Worm (Caenorhabditis elegans) whole organism, L1 larva: ENCODE measurements around the gene msp-63.

Source experiments
- C16A3.4 ChIP-seq: fragments of 150-350 bp; optimal IDR thresholded peaks from 2 replicates; lab custom pipeline; 2014; ENCODE audit warnings: missing biosample characterization, missing genetic modification characterization
- F16B12.6 ChIP-seq: fragments of 150-350 bp; optimal IDR thresholded peaks from 2 replicates; lab custom pipeline; 2014; ENCODE audit warnings: missing biosample characterization, missing genetic modification characterization
- Y116A8C.19 ChIP-seq: sonication (generic microtip); optimal IDR thresholded peaks from 2 replicates; lab custom pipeline; 2016; ENCODE audit warnings: missing compliant biosample characterization, missing genetic modification characterization, borderline replicate concordance
- aly-2 ChIP-seq: fragments of 150-350 bp; optimal IDR thresholded peaks from 2 replicates; lab custom pipeline; 2014; ENCODE audit warnings: missing biosample characterization, missing genetic modification characterization
- ama-1 ChIP-seq: fragments of 150-350 bp; optimal IDR thresholded peaks from 2 replicates; lab custom pipeline; 2014
- blmp-1 ChIP-seq: fragments of 150-350 bp; optimal IDR thresholded peaks from 2 replicates; lab custom pipeline; 2014; ENCODE audit warnings: missing biosample characterization, missing genetic modification characterization
- ceh-8 ChIP-seq: fragments of 200-800 bp; sonication (Bioruptor generic); optimal IDR thresholded peaks from 2 replicates; lab custom pipeline; 2018; ENCODE audit warnings: mild to moderate bottlenecking, missing genetic modification characterization, moderate library complexity, missing compliant biosample characterization
- ceh-82 ChIP-seq, 3 experiments: fragments of 150-350 bp in 1 of 3; sonication (generic microtip) in 2 of 3; optimal IDR thresholded peaks; 2 replicates each; lab custom pipeline; 2014 to 2017; ENCODE audit warnings: missing biosample characterization in 3 of 3, missing genetic modification characterization in 3 of 3
- ceh-88 ChIP-seq: fragments of 200-800 bp; sonication (Bioruptor generic); IDR thresholded peaks from 2 replicates; pipeline ENCODE4 v1.3.6; 2022; ENCODE audit warnings: missing genetic modification characterization, missing compliant biosample characterization
- ceh-90 ChIP-seq: sonication (generic microtip); optimal IDR thresholded peaks from 2 replicates; lab custom pipeline; 2016; ENCODE audit warnings: missing genetic modification characterization, missing compliant biosample characterization
- ces-1 ChIP-seq: fragments of 150-350 bp; optimal IDR thresholded peaks from 2 replicates; lab custom pipeline; 2014; ENCODE audit warnings: missing biosample characterization, missing genetic modification reagents, missing genetic modification characterization
- dsc-1 ChIP-seq: sonication (generic microtip); optimal IDR thresholded peaks from 2 replicates; lab custom pipeline; 2016; ENCODE audit warnings: mild to moderate bottlenecking, missing genetic modification characterization, missing compliant biosample characterization
- egl-13 ChIP-seq: sonication (generic microtip); optimal IDR thresholded peaks from 2 replicates; lab custom pipeline; 2016; ENCODE audit warnings: missing genotype, missing genetic modification reagents, missing genetic modification characterization, missing compliant biosample characterization
- egl-27 ChIP-seq, 2 experiments: fragments of 150-350 bp in 1 of 2; sonication (generic microtip); optimal IDR thresholded peaks; 3 replicates each; lab custom pipeline; 2017 to 2018; ENCODE audit warnings: missing biosample characterization in 2 of 2, missing genetic modification characterization in 2 of 2, missing genetic modification reagents in 2 of 2
- elt-3 ChIP-seq, 6 experiments: fragments of 150-350 bp in 1 of 6; sonication (generic microtip); optimal IDR thresholded peaks; 2 replicates each; lab custom pipeline; 2017 to 2018; ENCODE audit warnings: missing biosample characterization in 6 of 6, missing genetic modification characterization in 6 of 6, inconsistent platforms in 1 of 6
- fkh-4 ChIP-seq: sonication (generic microtip); optimal IDR thresholded peaks from 2 replicates; lab custom pipeline; 2016; ENCODE audit warnings: missing compliant biosample characterization, missing genetic modification characterization, borderline replicate concordance
- fkh-8 ChIP-seq: sonication (generic microtip); optimal IDR thresholded peaks from 2 replicates; lab custom pipeline; 2016; ENCODE audit warnings: mild to moderate bottlenecking, missing genetic modification characterization, missing compliant biosample characterization
- fos-1 ChIP-seq: fragments of 150-350 bp; optimal IDR thresholded peaks from 2 replicates; lab custom pipeline; 2014; ENCODE audit warnings: missing biosample characterization, missing genetic modification characterization
- hlh-17 ChIP-seq: fragments of 200-800 bp; sonication (Bioruptor generic); optimal IDR thresholded peaks from 2 replicates; lab custom pipeline; 2018; ENCODE audit warnings: missing genetic modification characterization, mild to moderate bottlenecking, missing compliant biosample characterization, moderate library complexity, borderline replicate concordance
- hpl-2 ChIP-seq: fragments of 150-350 bp; optimal IDR thresholded peaks from 2 replicates; lab custom pipeline; 2014; ENCODE audit warnings: missing biosample characterization, missing genetic modification reagents, missing genetic modification characterization
- irx-1 ChIP-seq: sonication (generic microtip); optimal IDR thresholded peaks from 2 replicates; lab custom pipeline; 2016; ENCODE audit warnings: missing genetic modification characterization, missing compliant biosample characterization
- jun-1 ChIP-seq: fragments of 150-350 bp; optimal IDR thresholded peaks from 2 replicates; lab custom pipeline; 2014; ENCODE audit warnings: missing biosample characterization, missing genetic modification reagents, missing genetic modification characterization
- lin-14 ChIP-seq: fragments of 200-800 bp; sonication (Bioruptor generic); optimal IDR thresholded peaks from 2 replicates; lab custom pipeline; 2018; ENCODE audit warnings: mild to moderate bottlenecking, missing genetic modification characterization, moderate library complexity, missing compliant biosample characterization
- lin-39 ChIP-seq: fragments of 150-350 bp; optimal IDR thresholded peaks from 2 replicates; lab custom pipeline; 2014; ENCODE audit warnings: missing biosample characterization, missing genetic modification reagents, missing genetic modification characterization
- lir-3 ChIP-seq: sonication (generic microtip); optimal IDR thresholded peaks from 2 replicates; lab custom pipeline; 2016; ENCODE audit warnings: mild to moderate bottlenecking, missing genetic modification characterization, moderate library complexity, missing compliant biosample characterization; ENCODE audit not compliant: poor library complexity
- lsy-2 ChIP-seq, 2 experiments: fragments of 150-350 bp; optimal IDR thresholded peaks; 2 replicates each; lab custom pipeline; 2014; ENCODE audit warnings: missing biosample characterization in 2 of 2, missing genetic modification characterization in 2 of 2
- mep-1 ChIP-seq: fragments of 150-350 bp; optimal IDR thresholded peaks from 2 replicates; lab custom pipeline; 2014; ENCODE audit warnings: missing biosample characterization, missing genetic modification characterization
- nhr-12 ChIP-seq: sonication (generic microtip); optimal IDR thresholded peaks from 2 replicates; lab custom pipeline; 2017; ENCODE audit warnings: missing biosample characterization, missing genetic modification characterization
- nhr-20 ChIP-seq: sonication (generic microtip); optimal IDR thresholded peaks from 2 replicates; lab custom pipeline; 2016; ENCODE audit warnings: mild to moderate bottlenecking, missing genetic modification characterization, missing compliant biosample characterization
- nhr-47 ChIP-seq: sonication (generic microtip); optimal IDR thresholded peaks from 2 replicates; lab custom pipeline; 2016; ENCODE audit warnings: mild to moderate bottlenecking, missing genetic modification characterization, moderate library complexity, missing compliant biosample characterization
- nhr-71 ChIP-seq: sonication (generic microtip); optimal IDR thresholded peaks from 2 replicates; lab custom pipeline; 2016; ENCODE audit warnings: mild to moderate bottlenecking, missing genetic modification characterization, moderate library complexity, missing compliant biosample characterization
- nhr-76 ChIP-seq: sonication (generic microtip); optimal IDR thresholded peaks from 2 replicates; lab custom pipeline; 2017; ENCODE audit warnings: missing biosample characterization, missing genetic modification characterization
- nhr-77 ChIP-seq: fragments of 150-350 bp; optimal IDR thresholded peaks from 2 replicates; lab custom pipeline; 2014; ENCODE audit warnings: missing biosample characterization, missing genetic modification characterization
- nhr-84 ChIP-seq: sonication (generic microtip); optimal IDR thresholded peaks from 2 replicates; lab custom pipeline; 2017; ENCODE audit warnings: missing biosample characterization, missing genetic modification characterization
- nhr-85 ChIP-seq: sonication (generic microtip); peaks from one replicate; lab custom pipeline; 2016; ENCODE audit warnings: missing genetic modification characterization, inconsistent platforms, missing compliant biosample characterization
- pax-3 ChIP-seq: fragments of 200-800 bp; sonication (Bioruptor generic); optimal IDR thresholded peaks from 2 replicates; lab custom pipeline; 2018; ENCODE audit warnings: mild to moderate bottlenecking, missing genetic modification characterization, moderate library complexity, missing compliant biosample characterization
- pqm-1 ChIP-seq: sonication (generic microtip); optimal IDR thresholded peaks from 3 replicates; lab custom pipeline; 2017; ENCODE audit warnings: missing biosample characterization, missing genetic modification characterization
- rnt-1 ChIP-seq: sonication (generic microtip); optimal IDR thresholded peaks from 2 replicates; lab custom pipeline; 2016; ENCODE audit warnings: mild to moderate bottlenecking, missing genetic modification characterization, moderate library complexity, missing compliant biosample characterization
- skn-1 ChIP-seq: fragments of 150-350 bp; optimal IDR thresholded peaks from 2 replicates; lab custom pipeline; 2014; ENCODE audit warnings: missing biosample characterization, missing genetic modification characterization
- snpc-4 ChIP-seq: fragments of 150-350 bp; optimal IDR thresholded peaks from 2 replicates; lab custom pipeline; 2014; ENCODE audit warnings: missing biosample characterization, missing genetic modification characterization
- snu-23 ChIP-seq: sonication (generic microtip); optimal IDR thresholded peaks from 2 replicates; lab custom pipeline; 2016; ENCODE audit warnings: missing genetic modification characterization, missing compliant biosample characterization
- swsn-7 ChIP-seq: sonication (generic microtip); optimal IDR thresholded peaks from 2 replicates; lab custom pipeline; 2016; ENCODE audit warnings: missing genetic modification characterization, missing compliant biosample characterization
- tbx-2 ChIP-seq: sonication (generic microtip); optimal IDR thresholded peaks from 2 replicates; lab custom pipeline; 2016; ENCODE audit warnings: missing genetic modification characterization, missing compliant biosample characterization
- tlp-1 ChIP-seq: fragments of 150-350 bp; optimal IDR thresholded peaks from 2 replicates; lab custom pipeline; 2014; ENCODE audit warnings: missing biosample characterization, missing genetic modification characterization
- unc-30 ChIP-seq: sonication (generic microtip); optimal IDR thresholded peaks from 2 replicates; lab custom pipeline; 2017; ENCODE audit warnings: missing biosample characterization, missing genetic modification characterization
- unc-62 ChIP-seq: fragments of 150-350 bp; optimal IDR thresholded peaks from 2 replicates; lab custom pipeline; 2014; ENCODE audit warnings: missing biosample characterization, missing genetic modification reagents, missing genetic modification characterization
- unc-86 ChIP-seq: sonication (generic microtip); optimal IDR thresholded peaks from 2 replicates; lab custom pipeline; 2016; ENCODE audit warnings: missing genetic modification characterization, missing compliant biosample characterization
- zag-1 ChIP-seq: fragments of 150-350 bp; optimal IDR thresholded peaks from 2 replicates; lab custom pipeline; 2014; ENCODE audit warnings: missing biosample characterization, missing genetic modification characterization
- zip-4 ChIP-seq: fragments of 200-800 bp; sonication (Bioruptor generic); optimal IDR thresholded peaks from 2 replicates; lab custom pipeline; 2018; ENCODE audit warnings: mild to moderate bottlenecking, missing genetic modification characterization, moderate library complexity, missing compliant biosample characterization
- ztf-11 ChIP-seq, 2 experiments: sonication (generic microtip); optimal IDR thresholded peaks; 2 replicates each; lab custom pipeline; 2016 to 2017; ENCODE audit warnings: missing genetic modification characterization in 2 of 2, missing biosample characterization in 1 of 2, missing compliant biosample characterization in 1 of 2
- ztf-4 ChIP-seq: fragments of 150-350 bp; optimal IDR thresholded peaks from 2 replicates; lab custom pipeline; 2014; ENCODE audit warnings: missing biosample characterization, missing genetic modification characterization

The msp-63 gene

DNA sequence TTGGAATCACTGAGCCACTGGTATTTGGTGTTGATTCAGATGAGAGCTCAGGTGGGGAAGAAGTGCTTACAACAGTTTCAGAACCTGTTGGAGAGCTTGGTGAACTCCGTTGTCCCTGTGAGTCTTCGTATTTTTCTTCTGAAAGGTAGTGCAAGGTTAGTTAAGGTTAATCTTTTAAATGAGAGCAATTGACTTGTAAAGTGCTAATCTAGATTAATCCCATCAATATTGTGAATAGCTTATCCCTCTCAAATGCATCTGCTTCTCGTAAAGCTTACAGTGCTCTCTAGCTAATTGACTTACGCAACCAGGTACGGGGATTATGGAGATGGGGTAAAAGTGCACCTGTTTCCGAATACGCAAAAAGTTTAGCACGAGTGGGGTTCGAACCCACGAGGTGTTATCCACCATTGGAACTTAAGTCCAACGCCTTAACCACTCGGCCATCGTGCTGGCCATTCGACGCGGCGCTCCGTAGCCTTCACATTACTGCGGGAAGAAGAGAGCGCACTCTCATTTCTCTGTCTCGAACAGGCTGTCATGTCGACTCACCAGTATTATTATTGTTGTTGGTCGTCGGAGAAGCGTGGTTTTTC, 24.6 kb downstream of the msp-63 start (continued):
- peak; percentile 51 for TF ChIP-seq swsn-7 (tag; lab: Kevin White, UChicago)
- TF ChIP-seq snu-23 (GFP tag; lab: Kevin White, UChicago) = peak; percentile 73
- peak in 1 of 6 experiments; percentile 13 for TF ChIP-seq elt-3 (tag; optimal IDR thresholded peaks at IDR 0.05; lab: Kevin White, UChicago)
- TF ChIP-seq C16A3.4 (tag; lab: Kevin White, UChicago) = peak; percentile 56
- no peak for TF ChIP-seq unc-30 (tag; lab: Kevin White, UChicago)
- TF ChIP-seq tlp-1 (tag; lab: Kevin White, UChicago) = no peak
- TF ChIP-seq hpl-2 (GFP tag; lab: Kevin White, UChicago) = no peak
- TF ChIP-seq ama-1 (lab: Kevin White, UChicago) = no peak
- TF ChIP-seq skn-1 (tag; lab: Kevin White, UChicago) = peak; percentile 20
- TF ChIP-seq pax-3 (tag; lab: Kevin White, UChicago) = no peak
- no peak for TF ChIP-seq ztf-4 (tag; lab: Kevin White, UChicago)
- TF ChIP-seq unc-62 (GFP tag; lab: Kevin White, UChicago) = no peak
- TF ChIP-seq ceh-8 (GFP tag; lab: Kevin White, UChicago) = peak; percentile 11
- TF ChIP-seq nhr-84 (tag; lab: Kevin White, UChicago) = no peak
- TF ChIP-seq Y116A8C.19 (tag; lab: Kevin White, UChicago) = no peak
- no peak for TF ChIP-seq zag-1 (tag; lab: Kevin White, UChicago)
- no peak for TF ChIP-seq ceh-88
- TF ChIP-seq fos-1 (tag; lab: Kevin White, UChicago) = no peak
- no peak for TF ChIP-seq ces-1
- no peak for TF ChIP-seq jun-1 (tag; lab: Kevin White, UChicago)
- no peak for TF ChIP-seq zip-4
- TF ChIP-seq F16B12.6 (tag; lab: Kevin White, UChicago) = peak; percentile 42
- no peak for TF ChIP-seq unc-86 (tag; lab: Kevin White, UChicago)
- TF ChIP-seq fkh-8 (tag; lab: Kevin White, UChicago) = peak; percentile 16
- TF ChIP-seq lir-3 (tag; lab: Kevin White, UChicago) = no peak
- no peak for TF ChIP-seq pqm-1 (tag; lab: Kevin White, UChicago)
- TF ChIP-seq fkh-4 (tag; lab: Kevin White, UChicago) = no peak
- TF ChIP-seq nhr-47 (tag; lab: Kevin White, UChicago) = peak; percentile 63
- TF ChIP-seq egl-13 (tag; lab: Kevin White, UChicago) = no peak
- TF ChIP-seq lsy-2 (tag; optimal IDR thresholded peaks at IDR 0.05; lab: Kevin White, UChicago) = peak; percentile 19 to 53
- no peak for TF ChIP-seq aly-2 (tag; lab: Kevin White, UChicago)
- TF ChIP-seq hlh-17 (GFP tag; lab: Kevin White, UChicago) = no peak
- no peak for TF ChIP-seq nhr-12 (tag; lab: Kevin White, UChicago)

- TF ChIP-seq egl-27 (tag; optimal IDR thresholded peaks at IDR 0.05; lab: Kevin White, UChicago) (no peak), ztf-11 (tag; optimal IDR thresholded peaks at IDR 0.05; lab: Kevin White, UChicago) (no peak), elt-3 (tag; optimal IDR thresholded peaks at IDR 0.05; lab: Kevin White, UChicago) (peak in 2 of 6 experiments; percentile 19 to 59), lin-14 (GFP tag; lab: Kevin White, UChicago) (peak; percentile 67), tbx-2 (tag; lab: Kevin White, UChicago) (no peak), nhr-77 (tag; lab: Kevin White, UChicago) (no peak), nhr-76 (tag; lab: Kevin White, UChicago) (no peak), fos-1 (tag; lab: Kevin White, UChicago) (no peak), unc-86 (tag; lab: Kevin White, UChicago) (no peak), lin-39 (tag; lab: Kevin White, UChicago) (peak; percentile 41), mep-1 (peak; percentile 40), ceh-90 (tag; lab: Kevin White, UChicago) (no peak), nhr-20 (tag; lab: Kevin White, UChicago) (peak; percentile 34), blmp-1 (tag; lab: Kevin White, UChicago) (peak; percentile 44), jun-1 (tag; lab: Kevin White, UChicago) (no peak), skn-1 (tag; lab: Kevin White, UChicago) (no peak), rnt-1 (peak; percentile 12), nhr-85 (tag; lab: Kevin White, UChicago) (peak; percentile 88), snu-23 (GFP tag; lab: Kevin White, UChicago) (peak; percentile 36), snpc-4 (tag; lab: Kevin White, UChicago) (no peak), C16A3.4 (tag; lab: Kevin White, UChicago) (no peak), dsc-1 (no peak), F16B12.6 (tag; lab: Kevin White, UChicago) (no peak), nhr-71 (tag; lab: Kevin White, UChicago) (peak; percentile 3), irx-1 (tag; lab: Kevin White, UChicago) (no peak), ceh-82 (tag; optimal IDR thresholded peaks at IDR 0.05; lab: Kevin White, UChicago) (no peak)
Measured at ce11 chrII:5768274-5768820, 28.9 kb downstream of the msp-63 start.
